Worm (Caenorhabditis elegans) whole organism, midembryonic: ENCODE measurements around the gene sym-3.
A peak's percentile ranks its signal among the peaks of the same experiment; 100 is the strongest.

Source experiments
- T22C8.4 ChIP-seq: fragments of 200-800 bp; sonication (Bioruptor generic); IDR thresholded peaks from 2 replicates; pipeline ENCODE4 v1.3.6; 2022; ENCODE audit warnings: missing genetic modification characterization, missing compliant biosample characterization
- cog-1 ChIP-seq: sonication (generic microtip); optimal IDR thresholded peaks from 2 replicates; lab custom pipeline; 2016; ENCODE audit warnings: missing genetic modification characterization, missing compliant biosample characterization
- flt-1 ChIP-seq: fragments of 200-800 bp; sonication (Bioruptor generic); IDR thresholded peaks from 2 replicates; pipeline ENCODE4 v1.3.6; 2022; ENCODE audit warnings: missing genetic modification characterization, missing compliant biosample characterization
- klf-2 ChIP-seq: fragments of 200-800 bp; sonication (Bioruptor generic); conservative IDR thresholded peaks from 2 replicates; pipeline ENCODE4 v1.3.6; 2022; ENCODE audit warnings: missing genetic modification reagents, missing genetic modification characterization, missing compliant biosample characterization
- med-1 ChIP-seq: sonication (generic microtip); optimal IDR thresholded peaks from 2 replicates; lab custom pipeline; 2017; ENCODE audit warnings: missing genetic modification characterization, mild to moderate bottlenecking, missing compliant biosample characterization, antibody characterized with exemption, missing genetic modification reagents; ENCODE audit not compliant: insufficient read depth
- ref-1 ChIP-seq: fragments of 200-800 bp; sonication (Bioruptor generic); conservative IDR thresholded peaks from 2 replicates; pipeline ENCODE4 v1.3.6; 2022; ENCODE audit warnings: missing genetic modification reagents, missing genetic modification characterization, missing compliant biosample characterization
- tab-1 ChIP-seq: fragments of 200-800 bp; sonication (Bioruptor generic); IDR thresholded peaks from 2 replicates; pipeline ENCODE4 v1.3.6; 2022; ENCODE audit warnings: missing genetic modification characterization, missing compliant biosample characterization
- ztf-23 ChIP-seq: fragments of 200-800 bp; sonication (Bioruptor generic); IDR thresholded peaks from 2 replicates; pipeline ENCODE4 v1.3.6; 2022; ENCODE audit warnings: missing genetic modification reagents, missing genetic modification characterization, missing compliant biosample characterization
- ztf-29 ChIP-seq: fragments of 200-800 bp; sonication (Bioruptor generic); IDR thresholded peaks from 2 replicates; pipeline ENCODE4 v1.3.6; 2022; ENCODE audit warnings: missing genetic modification reagents, missing genetic modification characterization, missing compliant biosample characterization

The sym-3 gene

ce11 chrX:5794432-5794831 is 20.9 kb downstream of the sym-3 start:
- TF ChIP-seq cog-1 (tag; lab: Kevin White, UChicago) (no peak), flt-1 (no peak), klf-2 (GFP tag; lab: Robert Waterston, UW) (no peak), med-1 (no peak)

- TF ChIP-seq ref-1 = no peak
- no peak for TF ChIP-seq ztf-29
- no peak for TF ChIP-seq flt-1
- no peak for TF ChIP-seq tab-1 (GFP tag; lab: Robert Waterston, UW)
- no peak for TF ChIP-seq cog-1 (tag; lab: Kevin White, UChicago)
- no peak for TF ChIP-seq klf-2 (GFP tag; lab: Robert Waterston, UW)
- no peak for TF ChIP-seq ztf-23 (GFP tag; lab: Robert Waterston, UW)
- TF ChIP-seq T22C8.4 (GFP tag; lab: Robert Waterston, UW) = no peak
- no peak for TF ChIP-seq med-1
Observed at ce11 chrX:5798690-5799089, 25.1 kb downstream of the sym-3 start, which contains the start of gene F46G11.4. F46G11.4 (minus strand) TSS chrX:5798790.

DNA sequence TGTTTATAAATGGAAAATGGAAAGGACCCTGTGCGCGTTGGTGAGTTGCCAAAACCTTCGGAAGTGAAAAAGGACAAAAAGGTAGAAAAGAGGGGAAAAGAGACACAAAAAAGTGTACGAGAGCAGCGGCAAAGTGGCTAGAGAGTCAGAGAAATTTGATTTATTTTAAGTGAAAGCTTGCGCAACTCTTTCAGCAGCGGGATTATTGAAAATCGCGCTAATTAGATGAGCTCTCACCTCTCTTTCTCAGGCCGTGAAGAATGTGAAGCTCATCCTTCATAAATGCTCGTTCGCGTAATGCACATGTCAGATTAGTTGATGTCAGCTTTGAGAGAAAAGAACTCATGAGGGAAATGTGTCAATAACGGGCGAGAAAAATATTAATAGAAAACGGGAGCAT is 25.7 kb downstream of the sym-3 start:
- no peak for TF ChIP-seq med-1
- TF ChIP-seq klf-2 (GFP tag; lab: Robert Waterston, UW) = no peak
- TF ChIP-seq ref-1 = no peak
- no peak for TF ChIP-seq T22C8.4 (GFP tag; lab: Robert Waterston, UW)
- no peak for TF ChIP-seq ztf-29
- TF ChIP-seq ztf-23 (GFP tag; lab: Robert Waterston, UW) = no peak
- TF ChIP-seq tab-1 (GFP tag; lab: Robert Waterston, UW) = no peak
- no peak for TF ChIP-seq cog-1 (tag; lab: Kevin White, UChicago)
- no peak for TF ChIP-seq flt-1

DNA sequence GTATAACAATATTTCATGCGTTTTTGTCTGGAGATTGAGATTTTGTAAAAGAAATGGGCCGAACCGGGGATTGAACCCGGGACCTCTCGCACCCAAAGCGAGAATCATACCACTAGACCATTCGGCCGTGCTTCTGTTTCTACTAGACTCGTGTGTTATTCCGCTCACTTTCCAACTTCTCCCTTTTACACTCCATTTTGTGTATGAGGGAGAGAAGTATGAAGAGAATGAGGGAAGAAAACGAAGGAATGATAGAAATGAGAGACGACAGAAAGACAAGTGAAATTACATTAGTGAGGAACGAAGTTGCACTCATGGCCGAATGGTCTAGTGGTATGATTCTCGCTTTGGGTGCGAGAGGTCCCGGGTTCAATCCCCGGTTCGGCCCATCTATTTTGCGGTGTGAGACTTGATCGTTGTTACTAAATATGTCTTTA is 27.6 kb downstream of the sym-3 start:
- TF ChIP-seq med-1 (peak; percentile 42), tab-1 (GFP tag; lab: Robert Waterston, UW) (peak; percentile 88), flt-1 (peak; percentile 89), klf-2 (GFP tag; lab: Robert Waterston, UW) (peak; percentile 93), T22C8.4 (GFP tag; lab: Robert Waterston, UW) (peak; percentile 66), cog-1 (tag; lab: Kevin White, UChicago) (peak; percentile 90), ztf-23 (GFP tag; lab: Robert Waterston, UW) (peak; percentile 93), ztf-29 (peak; percentile 77), ref-1 (peak; percentile 71)

- no peak for TF ChIP-seq tab-1 (GFP tag; lab: Robert Waterston, UW)
- TF ChIP-seq klf-2 (GFP tag; lab: Robert Waterston, UW) = no peak
- TF ChIP-seq med-1 = no peak
- no peak for TF ChIP-seq cog-1 (tag; lab: Kevin White, UChicago)
- no peak for TF ChIP-seq ztf-29
Observed at ce11 chrX:5802582-5802981, 29.0 kb downstream of the sym-3 start.

- no peak for TF ChIP-seq T22C8.4 (GFP tag; lab: Robert Waterston, UW)
- TF ChIP-seq med-1 = no peak
- no peak for TF ChIP-seq tab-1 (GFP tag; lab: Robert Waterston, UW)
- TF ChIP-seq klf-2 (GFP tag; lab: Robert Waterston, UW) = no peak
- TF ChIP-seq ztf-23 (GFP tag; lab: Robert Waterston, UW) = no peak
- no peak for TF ChIP-seq flt-1
- TF ChIP-seq ztf-29 = no peak
- TF ChIP-seq cog-1 (tag; lab: Kevin White, UChicago) = no peak
- no peak for TF ChIP-seq ref-1
Observed at ce11 chrX:5803492-5803891, 29.9 kb downstream of the sym-3 start.

ce11 chrX:5805872-5806472 is 32.4 kb downstream of the sym-3 start, which contains the start of gene F13D11.3:
F13D11.3 (minus strand) TSS chrX:5805922.
- TF ChIP-seq T22C8.4 (GFP tag; lab: Robert Waterston, UW) = no peak

- TF ChIP-seq cog-1 (tag; lab: Kevin White, UChicago) (no peak), ref-1 (no peak), ztf-23 (GFP tag; lab: Robert Waterston, UW) (no peak), ztf-29 (no peak), flt-1 (no peak), tab-1 (GFP tag; lab: Robert Waterston, UW) (no peak), klf-2 (GFP tag; lab: Robert Waterston, UW) (no peak)
Observed at ce11 chrX:5810677-5811076, 37.1 kb downstream of the sym-3 start.

DNA sequence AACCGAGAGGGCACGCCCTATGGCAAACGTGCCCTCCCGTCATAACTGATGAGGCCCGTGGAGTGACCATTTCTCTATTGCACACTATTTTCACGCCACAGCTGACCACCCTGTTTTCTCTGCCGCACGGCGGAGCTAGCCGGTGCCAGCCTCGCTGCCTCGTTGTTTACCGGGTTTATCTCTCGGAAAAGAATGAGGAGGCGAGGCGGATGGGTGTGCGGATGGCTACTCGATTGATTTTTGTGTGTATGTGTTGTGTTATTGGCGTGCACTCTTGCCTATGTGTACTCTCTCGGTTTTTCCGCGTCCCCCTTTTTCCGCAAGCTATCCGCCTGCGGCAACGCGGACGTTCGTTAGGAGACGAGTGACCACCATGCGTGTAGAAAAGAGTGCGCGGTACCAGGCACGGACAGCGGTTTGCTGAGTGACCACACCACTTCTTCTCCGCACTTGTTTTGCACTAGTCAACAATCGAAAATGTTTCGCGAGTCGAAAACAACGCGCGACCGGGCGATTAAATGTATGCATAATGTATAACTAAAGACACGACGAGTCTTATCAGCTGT is 38.5 kb downstream of the sym-3 start:
- TF ChIP-seq ztf-29 = peak; percentile 12
- TF ChIP-seq klf-2 (GFP tag; lab: Robert Waterston, UW) = 0 out of 2 replicates have a peak, but pooled peaks have one; percentile 41
- peak; percentile 85 for TF ChIP-seq flt-1
- TF ChIP-seq med-1 = peak; percentile 26
- 0 out of 2 replicates have a peak, but pooled peaks have one; percentile 24 for TF ChIP-seq tab-1 (GFP tag; lab: Robert Waterston, UW)
- TF ChIP-seq T22C8.4 (GFP tag; lab: Robert Waterston, UW) = peak; percentile 55; the same call in 1 of the 2 replicates
- TF ChIP-seq ztf-23 (GFP tag; lab: Robert Waterston, UW) = peak; percentile 73
- no peak for TF ChIP-seq ref-1
- TF ChIP-seq cog-1 (tag; lab: Kevin White, UChicago) = peak; percentile 99

- TF ChIP-seq ztf-29 = no peak
- no peak for TF ChIP-seq cog-1 (tag; lab: Kevin White, UChicago)
- no peak for TF ChIP-seq ztf-23 (GFP tag; lab: Robert Waterston, UW)
- no peak for TF ChIP-seq flt-1
- TF ChIP-seq T22C8.4 (GFP tag; lab: Robert Waterston, UW) = no peak
- TF ChIP-seq klf-2 (GFP tag; lab: Robert Waterston, UW) = no peak
- TF ChIP-seq ref-1 = no peak
- no peak for TF ChIP-seq med-1
- TF ChIP-seq tab-1 (GFP tag; lab: Robert Waterston, UW) = no peak
Observed at ce11 chrX:5813030-5813429, 39.5 kb downstream of the sym-3 start.
